Fruit fly (Drosophila melanogaster): Measurements from ENCODE around the gene CG8036.

Gene CG8036

dm6 chr3R:8715851-8716550 is 48.3 kb downstream of the CG8036 start, which contains the start of gene TMEM216 (continued):
- TF ChIP-seq CG10565 (GFP tag; optimal IDR thresholded peaks at IDR 0.05) (no peak), MTF-1 (GFP tag; optimal IDR thresholded peaks at IDR 0.05; ENCODE audit: borderline replicate concordance) (peak; percentile 25), vvl (GFP tag; IDR thresholded peaks at IDR 0.05) (peak; percentile 64; the same call in 1 of the 2 replicates), pan (optimal IDR thresholded peaks at IDR 0.05) (no peak), pan (GFP tag; optimal IDR thresholded peaks at IDR 0.05 in 1 of 2, IDR thresholded peaks at IDR 0.05 in 1 of 2) (no peak), Ssrp (tag; optimal IDR thresholded peaks at IDR 0.05) (no peak), Dp (GFP tag; optimal IDR thresholded peaks at IDR 0.05) (peak; percentile 85), Atf-2 (GFP tag; optimal IDR thresholded peaks at IDR 0.05) (no peak), CG4360 (GFP tag; IDR thresholded peaks at IDR 0.05) (peak; percentile 97), CG12659 (GFP tag; optimal IDR thresholded peaks at IDR 0.05) (peak; percentile 80), chn (GFP tag; optimal IDR thresholded peaks at IDR 0.05) (no peak), wek (GFP tag; optimal IDR thresholded peaks at IDR 0.05) (no peak), ci (GFP tag; IDR thresholded peaks at IDR 0.05) (peak; percentile 44; the same call in 2 of the 3 replicates), bigmax (GFP tag; optimal IDR thresholded peaks at IDR 0.05) (peak; percentile 13), Sin3A (optimal IDR thresholded peaks at IDR 0.05) (peak; percentile 79), CG11560 (tag; IDR thresholded peaks at IDR 0.05) (peak; percentile 85; the same call in 2 of the 3 replicates), CG14860 (GFP tag; IDR thresholded peaks at IDR 0.05; ENCODE audit: partially characterized antibody) (no peak; the same call in 2 of the 3 replicates), bsh (GFP tag; optimal IDR thresholded peaks at IDR 0.05) (peak in 1 of 2 experiments; percentile 15), sens (GFP tag) (peak; percentile 76), cad (GFP tag; optimal IDR thresholded peaks at IDR 0.05) (no peak), Elba2 (GFP tag; optimal IDR thresholded peaks at IDR 0.05) (peak; percentile 83), HmgZ (tag; optimal IDR thresholded peaks at IDR 0.05) (peak; percentile 48), CG3163 (GFP tag; optimal IDR thresholded peaks at IDR 0.05) (no peak), sug (tag; optimal IDR thresholded peaks at IDR 0.05) (peak; percentile 29), stwl (tag; optimal IDR thresholded peaks at IDR 0.05) (peak; percentile 73), Bgb (GFP tag; IDR thresholded peaks at IDR 0.05; ENCODE audit: partially characterized antibody) (peak; percentile 30; the same call in 1 of the 2 replicates), toy (GFP tag; IDR thresholded peaks at IDR 0.05) (no peak), corto (GFP tag; optimal IDR thresholded peaks at IDR 0.05) (no peak), Scr (GFP tag; IDR thresholded peaks at IDR 0.05; ENCODE audit: partially characterized antibody) (peak; percentile 54; the same call in 1 of the 2 replicates), CG10462 (GFP tag; optimal IDR thresholded peaks at IDR 0.05) (no peak), CG42726 (GFP tag; IDR thresholded peaks at IDR 0.05; ENCODE audit: partially characterized antibody) (peak; percentile 8; the same call in 1 of the 2 replicates), CG17829 (tag; optimal IDR thresholded peaks at IDR 0.05) (peak; percentile 24), dpn (GFP tag; optimal IDR thresholded peaks at IDR 0.05) (peak in 1 of 2 experiments; percentile 6), Med (GFP tag) (peak; percentile 76), tap (tag; optimal IDR thresholded peaks at IDR 0.05) (no peak), esg (GFP tag; conservative IDR thresholded peaks at IDR 0.05) (no peak), dmrt11E (tag; optimal IDR thresholded peaks at IDR 0.05) (peak; percentile 15), CG30020 (tag; optimal IDR thresholded peaks at IDR 0.05) (peak; percentile 25), gfzf (GFP tag; optimal IDR thresholded peaks at IDR 0.05) (peak; percentile 94), so (GFP tag; IDR thresholded peaks at IDR 0.05) (no peak), Jarid2 (GFP tag; optimal IDR thresholded peaks at IDR 0.05) (no peak), CG1602 (GFP tag; optimal IDR thresholded peaks at IDR 0.05) (no peak), CG34224 (GFP tag; IDR thresholded peaks at IDR 0.05; ENCODE audit: partially characterized antibody) (peak; percentile 60; the same call in 1 of the 3 replicates), HLH4C (GFP tag; IDR thresholded peaks at IDR 0.05; ENCODE audit: partially characterized antibody) (peak; percentile 71), CG10147 (GFP tag; optimal IDR thresholded peaks at IDR 0.05) (no peak), CG2120 (GFP tag; optimal IDR thresholded peaks at IDR 0.05) (no peak), Lim3 (GFP tag; IDR thresholded peaks at IDR 0.05) (no peak), en (GFP tag; optimal IDR thresholded peaks at IDR 0.05) (no peak), MESR4 (GFP tag; optimal IDR thresholded peaks at IDR 0.05) (peak; percentile 99)

Data from whole organism, embryonic.